Fruit fly (Drosophila melanogaster) Kc167 (cell line): ENCODE results near the gene Pex16.

Experiments used
- Myc ChIP-seq: fragments of >200 bp; optimal IDR thresholded peaks from 2 replicates; lab custom pipeline; 2017; ENCODE audit warnings: missing external identifiers
- Sin3A ChIP-seq: fragments of >200 bp; optimal IDR thresholded peaks from 2 replicates; lab custom pipeline; 2018; ENCODE audit warnings: missing external identifiers
- h ChIP-seq: fragments of >200 bp; optimal IDR thresholded peaks from 3 replicates; lab custom pipeline; 2018; ENCODE audit warnings: missing external identifiers
- insv ChIP-seq: fragments of >200 bp; optimal IDR thresholded peaks from 3 replicates; lab custom pipeline; 2018; ENCODE audit warnings: missing external identifiers
- psq ChIP-seq: fragments of >200 bp; optimal IDR thresholded peaks from 2 replicates; lab custom pipeline; 2017; ENCODE audit warnings: missing external identifiers
- ttk ChIP-seq: sonication (Bioruptor generic); optimal IDR thresholded peaks from 2 replicates; lab custom pipeline; 2017; ENCODE audit warnings: missing external identifiers

Pex16 gene

DNA sequence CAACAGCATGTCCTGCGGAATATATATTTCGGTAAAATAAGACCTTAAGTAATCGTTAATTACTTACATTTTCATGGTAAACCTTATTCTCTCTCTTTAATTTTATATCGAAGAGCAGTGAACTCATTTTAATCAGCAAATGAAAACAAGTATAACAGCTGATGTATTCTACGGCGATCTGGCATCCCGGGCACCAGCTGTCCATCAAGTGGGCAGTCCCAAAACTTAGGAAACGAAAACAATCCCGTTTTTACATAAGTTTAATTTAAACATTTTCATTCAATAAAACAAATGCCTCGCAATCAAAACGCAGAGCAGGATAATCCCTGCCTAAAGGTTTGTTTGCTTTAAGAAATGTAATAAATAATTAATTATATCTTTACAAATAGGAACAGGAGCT lies 8.7 kb downstream of the Pex16 start, which contains the start of the genes CG4074 and CG4186:
TSS of gene CG4074 (minus strand) at position 151 of the 400 bp plus-strand sequence.
TSS of gene CG4186 (plus strand) at position 237 of the 400 bp plus-strand sequence.
- TF ChIP-seq Sin3A (no peak), h (lab: Kevin White, UChicago) (no peak), psq (lab: Kevin White, UChicago) (no peak), ttk (no peak), Myc (lab: Kevin White, UChicago) (no peak), insv (lab: Kevin White, UChicago) (no peak)

DNA sequence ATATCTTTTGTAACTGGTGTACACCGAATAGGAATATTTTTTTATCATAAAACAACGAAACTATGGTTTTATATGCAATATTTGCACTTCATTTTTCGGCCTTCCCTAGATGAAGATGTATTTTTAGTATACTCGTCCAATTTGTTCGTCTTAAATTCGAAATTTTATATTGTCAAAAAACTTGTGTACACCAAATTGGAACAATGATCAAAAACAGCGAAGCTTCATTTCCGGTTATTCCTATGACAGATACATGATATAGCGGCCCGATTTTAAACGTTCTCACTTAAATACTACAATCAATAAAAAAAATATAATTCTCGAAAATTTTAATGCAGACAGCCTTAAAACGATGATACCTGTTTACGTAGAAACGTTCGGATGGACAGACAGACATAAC lies 10.8 kb downstream of the Pex16 start:
- no peak for TF ChIP-seq h (lab: Kevin White, UChicago)
- no peak for TF ChIP-seq ttk
- TF ChIP-seq psq (lab: Kevin White, UChicago), result no peak
- TF ChIP-seq Myc (lab: Kevin White, UChicago), result no peak
- no peak for TF ChIP-seq Sin3A
- no peak for TF ChIP-seq insv (lab: Kevin White, UChicago)

DNA sequence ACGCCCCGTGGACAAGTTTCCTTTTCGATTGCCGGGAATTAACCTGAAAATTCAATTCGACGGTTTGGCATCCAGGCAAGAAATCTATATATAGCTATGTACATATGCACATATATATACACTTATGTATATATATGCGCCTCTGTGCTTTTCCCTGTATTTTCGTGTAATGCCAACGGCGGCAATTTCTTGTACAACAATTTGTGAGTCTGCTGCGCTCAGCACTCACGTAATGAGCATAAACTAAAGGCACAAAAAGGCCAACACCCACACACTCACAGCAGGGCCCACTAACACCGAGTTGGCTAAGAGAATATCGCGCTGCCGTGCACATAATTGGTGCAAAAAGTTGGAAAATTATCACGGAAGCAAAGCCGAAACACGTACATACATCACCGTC lies 16.6 kb downstream of the Pex16 start:
- TF ChIP-seq psq (lab: Kevin White, UChicago) (no peak), Myc (lab: Kevin White, UChicago) (no peak), insv (lab: Kevin White, UChicago) (no peak), h (lab: Kevin White, UChicago) (no peak), ttk (no peak), Sin3A (no peak)

DNA sequence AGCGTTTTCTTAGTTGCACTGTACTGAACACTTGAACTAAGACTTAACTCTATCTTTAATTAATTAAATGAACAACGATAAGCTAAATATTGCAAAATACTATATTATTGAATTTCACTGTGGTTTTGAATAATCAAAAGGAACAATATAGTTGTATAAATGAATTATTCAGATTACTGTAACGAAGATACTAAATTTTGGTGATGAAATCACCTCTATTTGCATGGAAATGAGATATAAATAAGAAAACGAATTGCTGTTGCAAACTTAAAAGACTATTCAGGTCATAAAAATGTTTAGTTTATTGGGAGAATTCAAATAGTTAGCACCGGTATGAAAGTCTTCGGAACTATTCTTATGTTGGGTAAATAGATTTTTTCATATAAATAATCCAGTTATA lies 19.5 kb downstream of the Pex16 start, which contains the start of gene CG43251:
TSS of gene CG43251 (plus strand) at position 301 of the 400 bp plus-strand sequence.
- TF ChIP-seq psq (lab: Kevin White, UChicago), result no peak
- TF ChIP-seq ttk, result no peak
- TF ChIP-seq insv (lab: Kevin White, UChicago), result no peak
- TF ChIP-seq Sin3A, result no peak
- no peak for TF ChIP-seq h (lab: Kevin White, UChicago)
- TF ChIP-seq Myc (lab: Kevin White, UChicago), result no peak

DNA sequence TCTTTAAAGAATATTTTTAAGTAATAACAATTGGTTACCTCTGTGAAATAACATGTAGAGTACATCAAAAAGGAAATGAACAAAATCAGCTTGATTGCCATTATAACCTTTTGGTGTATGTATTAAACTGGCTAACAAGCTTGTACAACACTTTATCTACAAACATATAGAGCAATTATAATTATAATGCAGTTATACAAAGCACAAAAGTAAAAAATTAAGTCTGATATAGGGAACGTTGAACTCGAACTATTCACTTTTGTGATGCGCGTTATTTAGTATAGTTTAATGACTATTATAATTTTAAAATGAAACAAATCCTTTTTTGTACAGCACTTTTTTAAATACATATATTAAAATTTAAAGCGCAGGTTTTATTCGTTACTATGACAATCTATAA lies 22.5 kb downstream of the Pex16 start, which contains the start of gene CG33912:
TSS of gene CG33912 (minus strand) at position 101 of the 400 bp plus-strand sequence.
- TF ChIP-seq h (lab: Kevin White, UChicago) (no peak), Myc (lab: Kevin White, UChicago) (no peak), insv (lab: Kevin White, UChicago) (no peak), Sin3A (no peak), psq (lab: Kevin White, UChicago) (no peak), ttk (no peak)

DNA sequence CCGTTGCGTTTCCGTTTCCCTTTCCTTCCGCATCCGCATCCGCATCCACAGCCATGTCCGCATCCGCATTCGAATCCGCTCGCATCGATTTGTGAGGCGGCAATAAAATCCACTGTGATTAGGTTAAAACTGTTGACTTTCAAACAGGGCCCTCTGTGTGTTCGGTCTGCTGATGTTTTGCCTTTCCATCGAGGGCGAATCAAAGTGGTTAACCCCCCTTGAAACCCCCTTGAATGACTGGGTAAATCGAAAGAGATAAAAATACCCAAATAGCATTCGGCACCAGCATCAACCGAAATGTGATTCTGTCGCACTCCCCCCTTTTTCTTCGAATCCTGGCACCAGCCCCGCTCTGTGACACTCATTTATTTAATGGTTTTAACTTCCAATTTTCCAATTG lies 25.1 kb downstream of the Pex16 start:
- TF ChIP-seq ttk, result no peak
- no peak for TF ChIP-seq h (lab: Kevin White, UChicago)
- no peak for TF ChIP-seq Sin3A
- TF ChIP-seq insv (lab: Kevin White, UChicago), result no peak
- no peak for TF ChIP-seq psq (lab: Kevin White, UChicago)
- TF ChIP-seq Myc (lab: Kevin White, UChicago), result no peak

DNA sequence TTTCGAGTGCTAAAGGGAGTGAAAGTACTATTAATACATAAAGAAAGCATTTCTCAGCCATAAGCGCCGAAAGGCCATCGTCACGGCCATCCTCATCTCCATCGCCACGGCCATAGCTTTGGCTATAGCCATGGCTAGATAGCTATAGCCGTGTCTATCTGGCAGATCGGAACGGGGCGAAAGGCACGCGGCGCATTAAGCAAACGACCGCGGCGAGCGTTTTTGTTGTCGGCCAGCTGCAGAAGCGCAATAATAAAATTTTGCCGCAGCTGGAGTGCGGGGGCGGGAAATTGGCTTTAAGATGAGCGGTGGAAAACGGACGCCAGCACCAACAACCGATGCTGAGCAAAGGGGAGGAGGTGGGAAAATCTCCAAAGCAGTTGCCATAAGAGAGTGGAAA lies 27.7 kb downstream of the Pex16 start:
- TF ChIP-seq ttk (no peak), Myc (lab: Kevin White, UChicago) (no peak), insv (lab: Kevin White, UChicago) (no peak), Sin3A (no peak), h (lab: Kevin White, UChicago) (no peak), psq (lab: Kevin White, UChicago) (no peak)

DNA sequence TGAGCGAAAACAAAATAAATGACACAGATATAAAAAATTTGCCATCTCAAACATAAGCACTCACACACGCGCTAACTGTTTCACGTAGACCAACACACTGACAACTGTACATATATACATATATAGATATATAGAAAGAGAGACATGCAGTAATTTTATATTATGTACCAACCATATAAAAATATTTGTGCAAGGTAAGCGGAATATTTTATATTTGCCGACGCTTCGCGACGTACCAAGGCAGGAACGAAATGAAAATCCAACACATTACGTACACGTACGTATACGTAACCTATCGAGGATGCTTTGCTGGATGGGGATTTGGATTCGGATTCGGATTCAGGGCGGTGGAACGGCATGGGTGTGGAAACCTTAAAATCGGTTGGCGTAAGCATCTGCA lies 29.5 kb downstream of the Pex16 start:
- TF ChIP-seq h (lab: Kevin White, UChicago) (no peak), insv (lab: Kevin White, UChicago) (no peak), psq (lab: Kevin White, UChicago) (no peak), Sin3A (no peak), Myc (lab: Kevin White, UChicago) (no peak)

DNA sequence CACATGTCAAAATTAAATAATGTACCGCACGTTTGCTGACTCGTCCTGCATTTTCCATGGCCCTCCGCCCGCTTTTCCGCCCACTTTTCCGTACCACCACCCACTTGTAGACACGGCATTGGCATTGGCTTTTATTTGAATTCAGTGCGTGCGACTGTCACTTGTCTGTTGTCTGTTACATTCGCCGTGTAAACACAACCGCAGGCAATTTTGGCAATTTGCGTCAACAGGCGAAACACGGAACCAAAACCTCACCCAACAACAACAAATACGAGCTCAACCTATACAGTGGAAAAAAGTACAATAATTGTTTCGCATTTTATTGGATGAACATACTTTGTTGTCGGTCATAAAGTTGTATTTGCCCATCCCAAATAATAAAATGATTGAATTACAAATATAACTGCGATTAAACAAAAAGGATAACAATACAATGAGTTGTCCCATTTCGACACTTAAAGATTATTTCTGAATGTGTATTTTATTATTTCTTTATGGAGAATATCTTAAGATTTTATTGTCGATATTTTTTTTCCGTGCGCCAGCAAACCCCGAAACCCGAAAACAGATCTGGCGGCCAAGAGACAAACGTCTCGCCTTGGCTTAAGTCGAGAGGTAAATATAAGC lies 30.7 kb downstream of the Pex16 start:
- TF ChIP-seq Sin3A (no peak), h (lab: Kevin White, UChicago) (no peak), Myc (lab: Kevin White, UChicago) (no peak), insv (lab: Kevin White, UChicago) (no peak), ttk (no peak), psq (lab: Kevin White, UChicago) (no peak)

DNA sequence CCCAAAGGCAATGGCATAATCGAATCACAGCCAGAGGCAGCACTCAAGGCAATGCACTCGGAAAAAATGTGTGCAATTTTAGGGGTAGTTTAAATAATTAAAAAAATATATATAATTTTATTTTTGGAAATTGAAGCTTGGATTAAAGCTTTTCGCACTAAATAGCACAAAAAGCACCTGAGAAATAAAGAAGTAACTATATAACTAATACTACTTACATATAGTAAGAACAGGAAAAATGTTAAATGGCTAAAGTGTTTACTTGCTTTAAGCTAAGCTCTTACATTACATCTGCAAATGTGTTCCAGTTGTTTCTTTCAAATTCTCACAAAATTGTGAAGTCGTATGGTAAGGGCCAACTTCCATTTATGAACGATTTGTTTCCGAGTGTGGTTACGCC lies 38.6 kb downstream of the Pex16 start, which contains the start of gene Gr77a:
TSS of gene Gr77a (minus strand) at position 17 of the 400 bp plus-strand sequence.
- TF ChIP-seq Myc (lab: Kevin White, UChicago) (no peak), ttk (no peak), h (lab: Kevin White, UChicago) (no peak), Sin3A (no peak), psq (lab: Kevin White, UChicago) (no peak), insv (lab: Kevin White, UChicago) (no peak)

DNA sequence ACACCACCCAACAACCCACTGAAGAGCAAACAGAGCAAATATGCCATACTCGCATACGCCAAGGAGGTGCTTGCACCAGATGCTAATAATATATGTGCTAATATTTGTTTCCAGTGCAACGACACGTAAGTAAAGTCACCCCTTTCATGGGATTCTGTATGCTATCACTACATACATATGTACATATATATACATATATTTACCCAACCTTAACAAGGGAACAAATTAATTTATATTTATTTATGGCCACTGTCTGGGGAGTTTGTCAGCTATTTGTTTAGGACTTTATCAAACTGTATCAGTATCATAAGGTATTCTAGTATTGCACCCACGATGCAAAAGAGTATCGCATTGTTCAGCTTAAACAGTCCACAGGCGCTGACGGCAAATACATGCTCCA lies 40.7 kb downstream of the Pex16 start:
- TF ChIP-seq psq (lab: Kevin White, UChicago), result no peak
- TF ChIP-seq insv (lab: Kevin White, UChicago), result no peak
- no peak for TF ChIP-seq h (lab: Kevin White, UChicago)
- TF ChIP-seq Sin3A, result no peak
- TF ChIP-seq ttk, result no peak
- no peak for TF ChIP-seq Myc (lab: Kevin White, UChicago)

DNA sequence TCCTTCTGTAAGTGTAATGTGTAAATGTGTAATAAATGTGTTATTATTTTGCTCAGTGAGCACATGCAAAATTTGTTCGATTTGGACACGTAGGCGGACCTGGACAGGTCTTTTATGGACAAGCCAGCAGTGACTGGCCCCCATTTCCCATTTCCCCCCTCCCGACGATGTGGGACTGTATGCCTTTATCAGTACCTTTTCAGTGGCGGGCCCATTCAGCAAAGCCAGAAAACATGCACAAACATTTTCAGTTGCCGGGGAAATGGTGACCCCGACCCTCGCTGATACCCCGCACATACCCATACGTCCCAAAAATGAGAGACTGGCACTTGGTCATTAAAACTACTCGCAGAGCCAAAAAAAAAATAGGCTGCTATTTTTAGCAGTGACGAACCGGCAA lies 41.8 kb downstream of the Pex16 start:
- no peak for TF ChIP-seq Sin3A
- no peak for TF ChIP-seq insv (lab: Kevin White, UChicago)
- TF ChIP-seq Myc (lab: Kevin White, UChicago), result no peak
- TF ChIP-seq psq (lab: Kevin White, UChicago), result no peak
- TF ChIP-seq ttk, result no peak
- TF ChIP-seq h (lab: Kevin White, UChicago), result no peak
